Fruit fly (Drosophila melanogaster) whole organism, embryonic: Measurements from ENCODE around the gene CG43678.
A peak's percentile ranks its signal among the peaks of the same experiment; 100 is the strongest.

Source experiments
- ATbp ChIP-seq: fragments of 200-800 bp; sonication (Bioruptor generic); optimal IDR thresholded peaks from 2 replicates; lab custom pipeline; 2017; ENCODE audit warnings: missing biosample characterization, mild to moderate bottlenecking, missing genetic modification characterization, missing genetic modification reagents
- Ada2b ChIP-seq: fragments of 200-800 bp; sonication (Bioruptor generic); IDR thresholded peaks from 2 replicates; pipeline ENCODE4 v1.3.6; 2022; ENCODE audit warnings: missing biosample characterization, missing genetic modification characterization
- Atf6 ChIP-seq: fragments of 200-800 bp; sonication (Bioruptor generic); IDR thresholded peaks from 2 replicates; pipeline ENCODE4 v1.3.6; 2022; ENCODE audit warnings: missing biosample characterization, missing genetic modification characterization
- CG10209 ChIP-seq: fragments of 200-800 bp; sonication (Bioruptor generic); optimal IDR thresholded peaks from 3 replicates; lab custom pipeline; 2017; ENCODE audit warnings: missing biosample characterization, mild to moderate bottlenecking, missing genetic modification characterization, missing genetic modification reagents
- CG10267 ChIP-seq: fragments of 200-800 bp; sonication (Bioruptor generic); optimal IDR thresholded peaks from 2 replicates; lab custom pipeline; 2018; ENCODE audit warnings: missing biosample characterization, mild to moderate bottlenecking, missing genetic modification characterization, moderate library complexity
- CG10274 ChIP-seq: fragments of 200-800 bp; sonication (Bioruptor generic); optimal IDR thresholded peaks from 3 replicates; lab custom pipeline; 2017; ENCODE audit warnings: missing biosample characterization, mild to moderate bottlenecking, missing genetic modification characterization
- CG10979 ChIP-seq: fragments of 200-800 bp; sonication (Bioruptor generic); optimal IDR thresholded peaks from 2 replicates; lab custom pipeline; 2018; ENCODE audit warnings: missing biosample characterization, mild to moderate bottlenecking, missing genetic modification characterization, moderate library complexity
- CG15479 ChIP-seq: fragments of 200-800 bp; sonication (Bioruptor generic); optimal IDR thresholded peaks from 3 replicates; lab custom pipeline; 2019; ENCODE audit warnings: missing biosample characterization, mild to moderate bottlenecking, missing genetic modification characterization, moderate library complexity
- CG15696 ChIP-seq: fragments of 200-800 bp; sonication (Bioruptor generic); optimal IDR thresholded peaks from 2 replicates; lab custom pipeline; 2019; ENCODE audit warnings: missing biosample characterization, mild to moderate bottlenecking, missing genetic modification characterization, moderate library complexity
- CG17385 ChIP-seq: fragments of 200-800 bp; sonication (Bioruptor generic); optimal IDR thresholded peaks from 3 replicates; lab custom pipeline; 2018; ENCODE audit warnings: missing biosample characterization, mild to moderate bottlenecking, missing genetic modification characterization
- CG17829 ChIP-seq: fragments of 200-800 bp; optimal IDR thresholded peaks from 2 replicates; lab custom pipeline; 2019; ENCODE audit warnings: missing biosample characterization, mild to moderate bottlenecking, missing genetic modification characterization, moderate library complexity
- CG18619 ChIP-seq: fragments of 200-800 bp; sonication (Bioruptor generic); optimal IDR thresholded peaks from 3 replicates; lab custom pipeline; 2017; ENCODE audit warnings: missing biosample characterization, mild to moderate bottlenecking, missing genetic modification characterization
- CG32767 ChIP-seq: fragments of 200-800 bp; sonication (Bioruptor generic); IDR thresholded peaks from 2 replicates; pipeline ENCODE4 v1.3.6; 2022; ENCODE audit warnings: missing biosample characterization, missing genetic modification characterization
- CG3838 ChIP-seq: fragments of 200-800 bp; sonication (Bioruptor generic); optimal IDR thresholded peaks from 3 replicates; lab custom pipeline; 2016; ENCODE audit warnings: missing biosample characterization, missing genetic modification characterization
- CG7556 ChIP-seq: fragments of 200-800 bp; sonication (Bioruptor generic); optimal IDR thresholded peaks from 2 replicates; lab custom pipeline; 2017; ENCODE audit warnings: missing biosample characterization, mild to moderate bottlenecking, missing genetic modification characterization
- CG8281 ChIP-seq: fragments of 200-800 bp; sonication (Bioruptor generic); optimal IDR thresholded peaks from 2 replicates; lab custom pipeline; 2018; ENCODE audit warnings: missing biosample characterization, mild to moderate bottlenecking, missing genetic modification characterization, moderate library complexity
- CG8290 ChIP-seq, 3 experiments: fragments of 200-800 bp; sonication (Bioruptor generic); optimal IDR thresholded peaks; 2 replicates each; lab custom pipeline; 2016 to 2019; ENCODE audit warnings: missing biosample characterization in 3 of 3, missing genetic modification characterization in 3 of 3, mild to moderate bottlenecking in 2 of 3, moderate library complexity in 1 of 3
- CG8478 ChIP-seq: fragments of >200 bp; optimal IDR thresholded peaks from 2 replicates; lab custom pipeline; 2018
- CG9876 ChIP-seq: fragments of 200-800 bp; sonication (Bioruptor generic); optimal IDR thresholded peaks from 2 replicates; lab custom pipeline; 2016; ENCODE audit warnings: missing biosample characterization, missing genetic modification characterization
- Camta ChIP-seq: fragments of 200-800 bp; sonication (Bioruptor generic); optimal IDR thresholded peaks from 2 replicates; lab custom pipeline; 2016; ENCODE audit warnings: missing biosample characterization, missing genetic modification characterization
- Dek ChIP-seq: fragments of 200-800 bp; sonication (Bioruptor generic); optimal IDR thresholded peaks from 3 replicates; lab custom pipeline; 2019; ENCODE audit warnings: missing biosample characterization, mild to moderate bottlenecking, missing genetic modification characterization, moderate library complexity
- Doc2 ChIP-seq: fragments of 200-800 bp; sonication (Bioruptor generic); IDR thresholded peaks from 2 replicates; pipeline ENCODE4 v1.3.6; 2022; ENCODE audit warnings: missing biosample characterization, missing genetic modification characterization
- Drgx ChIP-seq: fragments of 200-800 bp; sonication (Bioruptor generic); IDR thresholded peaks from 2 replicates; pipeline ENCODE4 v1.3.6; 2022; ENCODE audit warnings: missing biosample characterization, missing genetic modification characterization
- E2f1 ChIP-seq: fragments of 200-800 bp; sonication (Bioruptor generic); IDR thresholded peaks from 2 replicates; pipeline ENCODE4 v1.3.6; 2022; ENCODE audit warnings: missing biosample characterization, missing genetic modification characterization
- HHEX ChIP-seq: fragments of 200-800 bp; sonication (Bioruptor generic); optimal IDR thresholded peaks from 3 replicates; lab custom pipeline; 2017; ENCODE audit warnings: missing biosample characterization, mild to moderate bottlenecking, missing genetic modification characterization, missing genetic modification reagents
- Neu2 ChIP-seq: fragments of 200-800 bp; sonication (Bioruptor generic); optimal IDR thresholded peaks from 3 replicates; lab custom pipeline; 2016; ENCODE audit warnings: missing biosample characterization, missing genetic modification characterization, borderline replicate concordance
- Rfx ChIP-seq: fragments of 200-800 bp; sonication (Bioruptor generic); IDR thresholded peaks from 2 replicates; pipeline ENCODE4 v1.3.6; 2022; ENCODE audit warnings: missing biosample characterization, missing genetic modification characterization
- Usf ChIP-seq: fragments of 200-800 bp; sonication (Bioruptor generic); optimal IDR thresholded peaks from 2 replicates; lab custom pipeline; 2017; ENCODE audit warnings: missing genotype, missing biosample characterization, missing genetic modification characterization
- bsh ChIP-seq, 2 experiments: fragments of 200-800 bp; sonication (Bioruptor generic); optimal IDR thresholded peaks; 2 replicates each; lab custom pipeline; 2017 to 2018; ENCODE audit warnings: mild to moderate bottlenecking in 2 of 2, missing biosample characterization in 2 of 2, missing genetic modification characterization in 2 of 2, moderate library complexity in 1 of 2
- cas ChIP-seq: fragments of 200-800 bp; sonication (Bioruptor generic); IDR thresholded peaks from 2 replicates; pipeline ENCODE4 v1.3.6; 2022; ENCODE audit warnings: missing biosample characterization, missing genetic modification characterization
- ci ChIP-seq: fragments of 200-800 bp; sonication (Bioruptor generic); IDR thresholded peaks from 3 replicates; pipeline ENCODE4 v1.3.6; 2022; ENCODE audit warnings: missing biosample characterization, missing genetic modification characterization
- crp ChIP-seq, 2 experiments: fragments of 200-800 bp; sonication (Bioruptor generic); optimal IDR thresholded peaks; 2 replicates in 1 of 2; 3 replicates in 1 of 2; lab custom pipeline; 2017; ENCODE audit warnings: missing biosample characterization in 2 of 2, missing genetic modification characterization in 2 of 2, mild to moderate bottlenecking in 1 of 2, moderate library complexity in 1 of 2
- dimm ChIP-seq: fragments of 200-800 bp; sonication (Bioruptor generic); IDR thresholded peaks from 2 replicates; pipeline ENCODE4 v1.3.6; 2022; ENCODE audit warnings: missing biosample characterization, missing genetic modification characterization
- fd3F ChIP-seq: fragments of 200-800 bp; sonication (Bioruptor generic); optimal IDR thresholded peaks from 2 replicates; lab custom pipeline; 2018; ENCODE audit warnings: missing biosample characterization, mild to moderate bottlenecking, missing genetic modification characterization, moderate library complexity
- ftz-f1 ChIP-seq: fragments of 200-800 bp; sonication (Bioruptor generic); optimal IDR thresholded peaks from 2 replicates; lab custom pipeline; 2016; ENCODE audit warnings: missing biosample characterization, missing genetic modification characterization
- gfzf ChIP-seq: fragments of 200-800 bp; sonication (Bioruptor generic); optimal IDR thresholded peaks from 2 replicates; lab custom pipeline; 2016; ENCODE audit warnings: missing biosample characterization, mild to moderate bottlenecking, missing genetic modification characterization, moderate library complexity
- gsb ChIP-seq: fragments of 200-800 bp; sonication (Bioruptor generic); IDR thresholded peaks from 2 replicates; pipeline ENCODE4 v1.3.6; 2022; ENCODE audit warnings: missing biosample characterization, missing genetic modification characterization
- gsb-n ChIP-seq: fragments of 200-800 bp; sonication (Bioruptor generic); optimal IDR thresholded peaks from 3 replicates; lab custom pipeline; 2018; ENCODE audit warnings: missing biosample characterization, mild to moderate bottlenecking, missing genetic modification characterization
- ind ChIP-seq: fragments of 200-800 bp; sonication (Bioruptor generic); optimal IDR thresholded peaks from 3 replicates; lab custom pipeline; 2016; ENCODE audit warnings: missing biosample characterization, missing genetic modification characterization
- insv ChIP-seq, 2 experiments: fragments of 200-800 bp; sonication (Bioruptor generic); optimal IDR thresholded peaks; 3 replicates each; lab custom pipeline; 2016 to 2018; ENCODE audit warnings: missing biosample characterization in 2 of 2, missing genetic modification characterization in 2 of 2
- nau ChIP-seq: fragments of 200-800 bp; sonication (Bioruptor generic); optimal IDR thresholded peaks from 3 replicates; lab custom pipeline; 2017; ENCODE audit warnings: missing biosample characterization, mild to moderate bottlenecking, missing genetic modification characterization, missing genetic modification reagents
- odd ChIP-seq: fragments of 200-800 bp; sonication (Bioruptor generic); optimal IDR thresholded peaks from 2 replicates; lab custom pipeline; 2017; ENCODE audit warnings: missing biosample characterization, mild to moderate bottlenecking, missing genetic modification characterization
- otp ChIP-seq: fragments of 200-800 bp; sonication (Bioruptor generic); IDR thresholded peaks from 3 replicates; pipeline ENCODE4, ENCODE4 v1.3.6; 2022; ENCODE audit warnings: missing biosample characterization, missing genetic modification characterization
- prd ChIP-seq, 3 experiments: fragments of >200 bp in 2 of 3; fragments of 200-800 bp in 1 of 3; sonication (Bioruptor generic) in 1 of 3; optimal IDR thresholded peaks in 2 of 3; IDR thresholded peaks in 1 of 3; 2 replicates in 2 of 3; 3 replicates in 1 of 3; pipeline versions ENCODE4 v1.3.6 to Lab custom; 2017 to 2022; ENCODE audit warnings: missing biosample characterization in 1 of 3, missing genetic modification characterization in 1 of 3
- sc ChIP-seq, 3 experiments: fragments of >200 bp in 2 of 3; fragments of 200-800 bp in 1 of 3; sonication (Bioruptor generic) in 1 of 3; optimal IDR thresholded peaks; 2 replicates in 2 of 3; 3 replicates in 1 of 3; lab custom pipeline; 2017; ENCODE audit warnings: mild to moderate bottlenecking in 1 of 3, missing biosample characterization in 1 of 3, missing genetic modification characterization in 1 of 3, missing genetic modification reagents in 1 of 3
- sens-2 ChIP-seq: fragments of 200-800 bp; sonication (Bioruptor generic); IDR thresholded peaks from 2 replicates; pipeline ENCODE4 v1.3.6; 2022; ENCODE audit warnings: missing biosample characterization, missing genetic modification characterization
- vvl ChIP-seq: fragments of 200-800 bp; sonication (Bioruptor generic); IDR thresholded peaks from 2 replicates; pipeline ENCODE4 v1.3.6; 2022; ENCODE audit warnings: missing biosample characterization, missing genetic modification characterization
- zfh2 ChIP-seq: fragments of 200-800 bp; sonication (Bioruptor generic); optimal IDR thresholded peaks from 2 replicates; lab custom pipeline; 2016; ENCODE audit warnings: missing biosample characterization, missing genetic modification characterization

CG43678 gene

dm6 chr3L:15011638-15012335 is 37.5 kb downstream of the CG43678 start (continued):
- peak; percentile 82 for TF ChIP-seq CG15696 (tag; lab: Kevin White, UChicago)
- TF ChIP-seq Atf6 (GFP tag; lab: Robert Waterston, UW), result peak; percentile 74
- peak; percentile 63 for TF ChIP-seq Dek (tag; lab: Kevin White, UChicago)
- peak; percentile 66 for TF ChIP-seq ind (GFP tag; lab: Kevin White, UChicago)
- TF ChIP-seq dimm, result no peak
- peak; percentile 36 for TF ChIP-seq CG3838
- peak; percentile 88 for TF ChIP-seq CG17829 (tag; lab: Kevin White, UChicago)
- peak; percentile 18 for TF ChIP-seq Camta
- no peak for TF ChIP-seq CG9876
- peak; percentile 2 for TF ChIP-seq CG10274 (GFP tag; lab: Kevin White, UChicago)
- TF ChIP-seq cas (GFP tag; lab: Robert Waterston, UW), result no peak
- TF ChIP-seq insv (GFP tag; optimal IDR thresholded peaks at IDR 0.05; lab: Kevin White, UChicago), result no peak
- TF ChIP-seq Ada2b, result peak; percentile 79
- peak; percentile 46; the same call in 1 of the 3 replicates for TF ChIP-seq otp (GFP tag; lab: Robert Waterston, UW)
- no peak for TF ChIP-seq crp (GFP tag; optimal IDR thresholded peaks at IDR 0.05; lab: Kevin White, UChicago)
- TF ChIP-seq CG15479 (GFP tag; lab: Kevin White, UChicago), result no peak
- peak; percentile 72 for TF ChIP-seq ATbp (GFP tag; lab: Kevin White, UChicago)
- TF ChIP-seq CG8281, result peak; percentile 47
- peak; percentile 46 for TF ChIP-seq CG18619 (GFP tag; lab: Kevin White, UChicago)
- no peak for TF ChIP-seq CG8478 (lab: Kevin White, UChicago)
- TF ChIP-seq CG32767 (GFP tag; lab: Robert Waterston, UW), result peak; percentile 65; the same call in 1 of the 2 replicates
- TF ChIP-seq CG10979, result peak; percentile 78
- TF ChIP-seq Drgx (GFP tag; lab: Robert Waterston, UW), result peak; percentile 83
- peak; percentile 68 for TF ChIP-seq fd3F (GFP tag; lab: Kevin White, UChicago)
- no peak for TF ChIP-seq sc (optimal IDR thresholded peaks at IDR 0.05; lab: Kevin White, UChicago)
- peak; percentile 20 for TF ChIP-seq sc (GFP tag; optimal IDR thresholded peaks at IDR 0.05; lab: Kevin White, UChicago)
- peak; percentile 58 for TF ChIP-seq odd
- TF ChIP-seq Doc2 (GFP tag; lab: Robert Waterston, UW), result no peak
- peak; percentile 45 for TF ChIP-seq CG10209
- TF ChIP-seq zfh2 (GFP tag; lab: Kevin White, UChicago), result no peak
- TF ChIP-seq nau (GFP tag; lab: Kevin White, UChicago), result peak; percentile 25
- TF ChIP-seq gsb-n, result peak; percentile 82
- TF ChIP-seq CG17385 (GFP tag; lab: Kevin White, UChicago), result peak; percentile 77
- no peak for TF ChIP-seq Usf
- TF ChIP-seq gsb (GFP tag; lab: Robert Waterston, UW), result peak; percentile 29; the same call in 1 of the 2 replicates
- TF ChIP-seq ci (GFP tag; lab: Robert Waterston, UW), result peak; percentile 86
- TF ChIP-seq CG7556 (GFP tag; lab: Kevin White, UChicago), result peak; percentile 76
- TF ChIP-seq prd (optimal IDR thresholded peaks at IDR 0.05; lab: Kevin White, UChicago), result no peak
- TF ChIP-seq prd (GFP tag; IDR thresholded peaks at IDR 0.05; lab: Robert Waterston, UW), result peak; percentile 73
- peak; percentile 28 for TF ChIP-seq CG8290 (GFP tag; optimal IDR thresholded peaks at IDR 0.05; lab: Kevin White, UChicago)
- no peak for TF ChIP-seq CG8290 (tag; optimal IDR thresholded peaks at IDR 0.05; lab: Kevin White, UChicago)
- TF ChIP-seq E2f1 (GFP tag; lab: Robert Waterston, UW), result peak; percentile 62
- TF ChIP-seq vvl (GFP tag; lab: Robert Waterston, UW), result peak; percentile 77
- peak; percentile 83 for TF ChIP-seq CG10267 (tag; lab: Kevin White, UChicago)
- TF ChIP-seq Rfx (GFP tag; lab: Robert Waterston, UW), result peak; percentile 75
- no peak for TF ChIP-seq gfzf
- TF ChIP-seq ftz-f1 (GFP tag; lab: Kevin White, UChicago), result no peak
- TF ChIP-seq HHEX (GFP tag; lab: Kevin White, UChicago), result peak; percentile 71
- peak; percentile 65 for TF ChIP-seq sens-2 (GFP tag; lab: Robert Waterston, UW)
- TF ChIP-seq bsh (GFP tag; optimal IDR thresholded peaks at IDR 0.05; lab: Kevin White, UChicago), result peak; percentile 42 to 85
- TF ChIP-seq Neu2 (GFP tag; lab: Kevin White, UChicago), result no peak
